Worm (Caenorhabditis elegans): ENCODE data around the gene ZK596.3.

Gene ZK596.3

ce11 chrIV:10858300-10859016, 45.7 kb downstream of the ZK596.3 start, which contains the start of the genes T11G6.2 and hars-1:
T11G6.2 (minus strand) TSS chrIV:10858496.
hars-1 (plus strand) TSS chrIV:10858957.
- TF ChIP-seq dao-5 (tag; optimal IDR thresholded peaks at IDR 0.05) (no peak), W03F9.2 (tag; optimal IDR thresholded peaks at IDR 0.05) (peak; percentile 31)

- TF ChIP-seq him-1 (tag; optimal IDR thresholded peaks at IDR 0.05) (no peak), W03F9.2 (tag; optimal IDR thresholded peaks at IDR 0.05) (no peak), dao-5 (tag; optimal IDR thresholded peaks at IDR 0.05) (no peak)
Measured at ce11 chrIV:10855946-10856345, 48.2 kb downstream of the ZK596.3 start.

- TF ChIP-seq W03F9.2 (tag; optimal IDR thresholded peaks at IDR 0.05): no peak
- TF ChIP-seq him-1 (tag; optimal IDR thresholded peaks at IDR 0.05): no peak
- no peak for TF ChIP-seq dao-5 (tag; optimal IDR thresholded peaks at IDR 0.05)
Measured at ce11 chrIV:10855049-10855448, 49.1 kb downstream of the ZK596.3 start, which contains the start of gene T11G6.3. T11G6.3 (minus strand) TSS chrIV:10855237.

ce11 chrIV:10854042-10854441, 50.1 kb downstream of the ZK596.3 start:
- TF ChIP-seq him-1 (tag; optimal IDR thresholded peaks at IDR 0.05): no peak
- no peak for TF ChIP-seq dao-5 (tag; optimal IDR thresholded peaks at IDR 0.05)
- TF ChIP-seq W03F9.2 (tag; optimal IDR thresholded peaks at IDR 0.05): no peak

ce11 chrIV:10852403-10852802, 51.8 kb downstream of the ZK596.3 start:
- TF ChIP-seq him-1 (tag; optimal IDR thresholded peaks at IDR 0.05): no peak
